Worm (Caenorhabditis elegans): ENCODE results near the gene ZC317.2.
A peak's percentile ranks its signal among the peaks of the same experiment; 100 is the strongest.

The ZC317.2 gene

ce11 chrV:5502701-5503100, 42.8 kb downstream of the ZC317.2 start:
- TF ChIP-seq dao-5 (tag; optimal IDR thresholded peaks at IDR 0.05) = no peak
- TF ChIP-seq him-1 (tag; optimal IDR thresholded peaks at IDR 0.05) = no peak
- no peak for TF ChIP-seq W03F9.2 (tag; optimal IDR thresholded peaks at IDR 0.05)

DNA sequence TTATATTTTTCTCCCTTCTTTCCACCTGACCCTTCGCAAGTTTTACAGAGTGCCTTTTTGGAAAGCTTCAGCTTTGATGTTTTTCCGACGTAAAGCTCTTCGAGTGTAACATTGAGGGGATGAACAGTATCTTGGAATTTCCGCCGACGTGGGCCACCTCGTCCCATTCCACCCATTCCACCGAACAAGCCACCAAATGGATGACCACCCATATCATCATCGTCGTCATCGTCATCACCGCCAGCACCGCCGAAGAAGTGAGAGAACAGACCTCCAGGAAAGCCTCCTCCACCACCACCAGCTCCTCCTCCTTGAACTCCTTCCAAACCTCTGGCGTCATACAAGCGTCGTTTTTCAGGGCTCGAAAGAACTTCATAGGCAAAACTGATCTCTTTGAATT, 44.4 kb downstream of the ZC317.2 start:
- TF ChIP-seq W03F9.2 (tag; optimal IDR thresholded peaks at IDR 0.05) = no peak
- no peak for TF ChIP-seq dao-5 (tag; optimal IDR thresholded peaks at IDR 0.05)
- no peak for TF ChIP-seq him-1 (tag; optimal IDR thresholded peaks at IDR 0.05)

ce11 chrV:5504807-5505442, 45.0 kb downstream of the ZC317.2 start, which contains the start of the genes dnj-19 and nhr-47:
Gene dnj-19 (minus strand): TSS chrV:5504857.
Gene nhr-47 (plus strand): TSS chrV:5505253.
- TF ChIP-seq him-1 (tag; optimal IDR thresholded peaks at IDR 0.05) (peak; percentile 59), W03F9.2 (tag; optimal IDR thresholded peaks at IDR 0.05) (peak; percentile 76), dao-5 (tag; optimal IDR thresholded peaks at IDR 0.05) (no peak)

DNA sequence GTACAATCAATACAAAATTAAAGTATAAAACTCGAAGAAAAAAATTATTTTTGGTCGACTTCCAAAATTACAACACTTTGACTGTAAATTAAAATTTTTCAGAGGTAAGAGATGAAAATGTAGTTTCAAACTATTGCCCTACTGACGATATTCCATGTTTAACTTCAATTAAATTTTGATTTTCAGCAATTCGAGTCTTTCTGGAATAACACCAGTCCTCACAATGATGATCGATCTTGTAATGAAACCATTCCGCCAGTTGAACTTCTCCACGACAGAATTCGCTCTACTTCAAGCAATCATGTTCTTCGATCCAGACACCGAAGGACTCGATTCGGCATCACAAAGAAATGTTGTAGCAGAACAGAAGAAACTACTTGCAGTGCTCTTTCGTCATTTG, 49.2 kb downstream of the ZC317.2 start:
- TF ChIP-seq W03F9.2 (tag; optimal IDR thresholded peaks at IDR 0.05) = no peak
- TF ChIP-seq dao-5 (tag; optimal IDR thresholded peaks at IDR 0.05) = no peak
- TF ChIP-seq him-1 (tag; optimal IDR thresholded peaks at IDR 0.05) = no peak

ce11 chrV:5509966-5510365, 50.1 kb downstream of the ZC317.2 start:
- TF ChIP-seq dao-5 (tag; optimal IDR thresholded peaks at IDR 0.05) = no peak
- TF ChIP-seq him-1 (tag; optimal IDR thresholded peaks at IDR 0.05) = no peak
- TF ChIP-seq W03F9.2 (tag; optimal IDR thresholded peaks at IDR 0.05) = no peak

All from whole organism, L4/young adult.